Worm (Caenorhabditis elegans): ENCODE data around the gene twk-11.
"Not testable (repeated sequence)": the region's sequence is repeated elsewhere in the genome, so short reads cannot be mapped to it uniquely, and the experiment has no call there.

DNA sequence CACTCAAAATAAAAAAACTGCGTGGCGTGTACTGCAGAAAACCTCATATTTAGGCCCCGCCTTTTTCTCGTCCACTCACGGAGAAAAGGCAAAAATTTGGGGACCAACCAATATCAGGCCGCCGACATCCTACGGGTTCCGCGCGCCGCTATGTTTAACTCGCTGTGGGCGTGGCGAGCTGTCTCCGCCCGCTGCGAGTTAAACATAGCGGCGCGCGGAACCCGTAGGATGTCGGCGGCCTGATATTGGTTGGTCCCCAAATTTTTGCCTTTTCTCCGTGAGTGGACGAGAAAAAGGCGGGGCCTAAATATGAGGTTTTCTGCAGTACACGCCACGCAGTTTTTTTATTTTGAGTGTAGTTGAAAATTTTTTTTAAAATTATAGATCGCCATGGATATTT lies 26.4 kb upstream of the twk-11 start, which contains the start of gene tmem-258:
- TF ChIP-seq tbx-11 (GFP tag; IDR thresholded peaks at IDR 0.05); ama-1 (optimal IDR thresholded peaks at IDR 0.05); pes-1 (GFP tag; IDR thresholded peaks at IDR 0.05); hmg-4 (GFP tag; optimal IDR thresholded peaks at IDR 0.05); flt-1 (GFP tag; IDR thresholded peaks at IDR 0.05); B0310.2 (tag; optimal IDR thresholded peaks at IDR 0.05): not testable (repeated sequence)

Measured in whole organism, early embryonic.